Worm (Caenorhabditis elegans): ENCODE results near the gene lmp-1.

Gene lmp-1

DNA sequence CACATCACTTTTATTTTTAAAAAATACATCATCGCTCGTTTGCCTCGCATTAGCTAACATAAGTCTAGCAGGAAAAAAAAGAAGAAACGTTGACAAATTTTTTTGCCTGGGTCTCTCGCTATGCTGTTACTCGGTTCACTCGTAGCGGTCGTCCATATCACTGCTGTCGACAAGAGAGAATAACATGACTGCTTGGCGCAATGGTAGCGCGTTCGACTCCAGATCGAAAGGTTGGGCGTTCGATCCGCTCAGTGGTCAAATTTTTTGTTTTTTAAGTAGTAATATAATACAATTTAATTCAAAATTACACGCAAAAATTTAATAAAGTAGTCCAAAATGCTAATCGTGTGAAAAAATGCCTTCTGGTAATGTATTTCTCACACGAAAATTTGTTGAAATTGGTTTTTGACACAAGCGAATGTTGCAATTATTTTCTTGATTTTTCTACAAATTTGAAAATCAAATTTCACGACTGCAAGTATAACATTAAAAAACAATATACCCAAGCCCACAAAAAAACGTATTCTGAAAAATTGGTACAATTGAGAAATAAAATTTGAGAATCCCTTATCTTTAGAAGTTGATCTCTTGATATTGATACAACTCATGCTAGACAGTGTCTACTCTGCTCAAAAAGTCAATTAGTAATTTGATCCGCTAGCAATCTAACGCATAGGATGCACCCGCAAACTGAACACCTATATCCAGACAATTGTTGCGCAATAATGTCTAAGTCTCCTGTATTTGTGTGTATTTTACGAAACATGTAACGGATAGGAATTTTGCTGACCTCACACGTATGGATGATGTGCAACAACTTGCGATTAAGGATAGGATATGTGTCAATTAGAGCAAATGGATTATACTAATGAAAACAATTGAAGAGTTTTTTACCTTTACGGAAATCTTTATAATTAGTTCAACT lies 6.0 kb downstream of the lmp-1 start (continued):
- TF ChIP-seq ztf-1 (GFP tag; conservative IDR thresholded peaks at IDR 0.05) = no peak
- TF ChIP-seq ceh-16 (tag; optimal IDR thresholded peaks at IDR 0.05) = no peak
- peak in 1 of 2 experiments; percentile 6 for TF ChIP-seq lsy-2 (tag; optimal IDR thresholded peaks at IDR 0.05)
- TF ChIP-seq F13H6.1 (tag; optimal IDR thresholded peaks at IDR 0.05) = peak; percentile 45
- no peak for TF ChIP-seq lin-39 (tag; optimal IDR thresholded peaks at IDR 0.05)
- TF ChIP-seq nhr-129 (tag; optimal IDR thresholded peaks at IDR 0.05) = peak; percentile 67
- no peak for TF ChIP-seq nhr-25 (tag; optimal IDR thresholded peaks at IDR 0.05)
- TF ChIP-seq elt-1 (tag; optimal IDR thresholded peaks at IDR 0.05) = no peak

DNA sequence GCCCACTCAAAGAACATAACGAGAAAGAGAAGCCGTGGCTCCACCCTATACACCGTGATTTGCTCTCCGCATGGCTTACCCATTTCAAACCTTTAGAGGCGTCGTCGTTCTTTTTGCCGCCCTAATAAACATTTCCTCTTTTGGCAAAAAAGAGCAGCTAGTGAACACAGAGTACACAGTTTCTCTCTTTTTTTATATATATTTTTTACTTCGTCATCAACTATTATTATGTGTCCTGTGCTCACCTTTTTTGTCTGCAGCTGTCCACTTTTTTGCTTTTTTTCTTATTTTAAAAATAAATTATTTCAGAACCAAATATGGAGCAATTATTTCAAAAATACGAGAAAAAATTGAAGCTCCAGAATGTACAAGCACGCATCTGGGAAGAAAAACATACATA lies 7.8 kb downstream of the lmp-1 start, which contains the start of gene C03B1.2:
Gene C03B1.2 (plus strand): TSS at position 301 of the 400 bp plus-strand sequence.
- no peak for TF ChIP-seq egl-27 (tag; optimal IDR thresholded peaks at IDR 0.05)
- no peak for TF ChIP-seq elt-1 (tag; optimal IDR thresholded peaks at IDR 0.05)
- TF ChIP-seq lsy-2 (tag; optimal IDR thresholded peaks at IDR 0.05) = no peak
- TF ChIP-seq unc-55 (GFP tag; optimal IDR thresholded peaks at IDR 0.05) = no peak
- TF ChIP-seq sma-3 (GFP tag; optimal IDR thresholded peaks at IDR 0.05) = no peak
- TF ChIP-seq ceh-82 (tag; optimal IDR thresholded peaks at IDR 0.05) = no peak
- TF ChIP-seq fos-1 (tag; optimal IDR thresholded peaks at IDR 0.05) = no peak
- no peak for TF ChIP-seq nhr-129 (tag; optimal IDR thresholded peaks at IDR 0.05)
- TF ChIP-seq lin-39 (tag; optimal IDR thresholded peaks at IDR 0.05) = no peak

DNA sequence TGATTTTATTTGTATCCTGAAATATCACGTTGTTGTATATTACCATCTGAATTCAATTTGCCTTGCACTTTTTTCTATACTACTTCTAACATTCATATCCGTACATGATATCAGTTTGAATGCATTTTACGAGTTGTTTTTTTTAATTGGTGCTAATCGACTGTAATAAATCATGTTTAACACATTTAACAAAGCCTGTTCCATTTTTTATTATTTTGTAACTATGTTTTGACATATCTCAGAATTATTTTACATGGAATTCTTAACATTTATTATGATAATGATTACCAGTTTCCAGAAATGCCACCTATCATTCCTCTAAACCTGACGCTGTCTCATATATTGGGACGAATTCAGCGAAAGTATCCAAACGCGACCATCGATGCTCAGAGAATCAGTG lies 11.8 kb downstream of the lmp-1 start, which contains the start of gene C03B1.3:
Gene C03B1.3 (plus strand): TSS at position 301 of the 400 bp plus-strand sequence.
- TF ChIP-seq peb-1 (tag; optimal IDR thresholded peaks at IDR 0.05) (no peak), nhr-237 (tag; optimal IDR thresholded peaks at IDR 0.05) (no peak), unc-55 (GFP tag; optimal IDR thresholded peaks at IDR 0.05) (no peak), sem-4 (tag; optimal IDR thresholded peaks at IDR 0.05) (no peak), nhr-77 (tag; optimal IDR thresholded peaks at IDR 0.05) (no peak), egl-27 (tag; optimal IDR thresholded peaks at IDR 0.05) (no peak), mbf-1 (tag; optimal IDR thresholded peaks at IDR 0.05) (no peak), blmp-1 (tag; optimal IDR thresholded peaks at IDR 0.05; ENCODE audit: insufficient read depth) (no peak), nhr-6 (tag; optimal IDR thresholded peaks at IDR 0.05) (no peak), nhr-25 (tag; optimal IDR thresholded peaks at IDR 0.05) (no peak), nhr-21 (tag; optimal IDR thresholded peaks at IDR 0.05) (no peak), sma-9 (GFP tag; optimal IDR thresholded peaks at IDR 0.05) (no peak), sma-9 (tag; optimal IDR thresholded peaks at IDR 0.05) (no peak), elt-3 (tag; optimal IDR thresholded peaks at IDR 0.05) (no peak), R02D3.7 (tag; optimal IDR thresholded peaks at IDR 0.05) (no peak), lin-39 (tag; optimal IDR thresholded peaks at IDR 0.05) (no peak), C34F6.9 (tag; optimal IDR thresholded peaks at IDR 0.05) (no peak), sma-3 (GFP tag; optimal IDR thresholded peaks at IDR 0.05) (no peak), ceh-16 (tag; optimal IDR thresholded peaks at IDR 0.05) (no peak), nhr-11 (tag; optimal IDR thresholded peaks at IDR 0.05) (no peak)

- no peak for TF ChIP-seq elt-3 (tag; optimal IDR thresholded peaks at IDR 0.05)
- no peak for TF ChIP-seq ceh-82 (tag; optimal IDR thresholded peaks at IDR 0.05)
- TF ChIP-seq nhr-11 (tag; optimal IDR thresholded peaks at IDR 0.05) = no peak
- TF ChIP-seq alr-1 (tag; optimal IDR thresholded peaks at IDR 0.05) = no peak
- TF ChIP-seq R02D3.7 (tag; optimal IDR thresholded peaks at IDR 0.05) = no peak
- no peak for TF ChIP-seq ceh-16 (tag; optimal IDR thresholded peaks at IDR 0.05)
- TF ChIP-seq snpc-4 (tag; optimal IDR thresholded peaks at IDR 0.05) = no peak
Observed at ce11 chrX:6364196-6364595, 13.3 kb downstream of the lmp-1 start, which contains the start of gene C03B1.4. Gene C03B1.4 (plus strand): TSS chrX:6364496.

- TF ChIP-seq mab-5 (tag; optimal IDR thresholded peaks at IDR 0.05) (no peak), snpc-4 (tag; optimal IDR thresholded peaks at IDR 0.05) (no peak), nhr-129 (tag; optimal IDR thresholded peaks at IDR 0.05) (no peak), ztf-1 (GFP tag; conservative IDR thresholded peaks at IDR 0.05) (no peak), alr-1 (tag; optimal IDR thresholded peaks at IDR 0.05) (no peak), unc-39 (tag; optimal IDR thresholded peaks at IDR 0.05) (no peak), ztf-4 (tag; optimal IDR thresholded peaks at IDR 0.05) (no peak), crh-2 (tag; optimal IDR thresholded peaks at IDR 0.05) (no peak), lin-39 (tag; optimal IDR thresholded peaks at IDR 0.05) (no peak), unc-55 (GFP tag; optimal IDR thresholded peaks at IDR 0.05) (no peak), ZK546.5 (tag; optimal IDR thresholded peaks at IDR 0.05) (no peak)
Observed at ce11 chrX:6360658-6361057, 16.8 kb downstream of the lmp-1 start, which contains the start of gene C03B1.14. Gene C03B1.14 (minus strand): TSS chrX:6360758.
